Fruit fly (Drosophila melanogaster): ENCODE data around the gene CG13970.

CG13970 gene

dm6 chr2L:20091094-20091679, 12.8 kb downstream of the CG13970 start, which contains the start of the genes CG10747 and Pyroxd1:
TSS of gene CG10747 (minus strand) at chr2L:20091348.
TSS of gene Pyroxd1 (plus strand) at chr2L:20091435.
- TF ChIP-seq kay (GFP tag; ENCODE audit: borderline replicate concordance): no peak
- peak; percentile 95 for TF ChIP-seq CG14711 (tag; optimal IDR thresholded peaks at IDR 0.05)
- TF ChIP-seq cic (GFP tag; optimal IDR thresholded peaks at IDR 0.05): peak; percentile 90
- peak; percentile 97 for TF ChIP-seq Clk (GFP tag; optimal IDR thresholded peaks at IDR 0.05)
- peak; percentile 90 for TF ChIP-seq tj (GFP tag; optimal IDR thresholded peaks at IDR 0.05)
- peak; percentile 99 for TF ChIP-seq bab1 (GFP tag; optimal IDR thresholded peaks at IDR 0.05)
- TF ChIP-seq cnc (optimal IDR thresholded peaks at IDR 0.05): no peak
- TF ChIP-seq CG11617 (GFP tag; optimal IDR thresholded peaks at IDR 0.05): peak; percentile 99
- TF ChIP-seq CG7045 (GFP tag; optimal IDR thresholded peaks at IDR 0.05): peak; percentile 98
- TF ChIP-seq CG7101 (tag; optimal IDR thresholded peaks at IDR 0.05): peak; percentile 98
- TF ChIP-seq Mnt (GFP tag; optimal IDR thresholded peaks at IDR 0.05): peak; percentile 95
- TF ChIP-seq toe (GFP tag; optimal IDR thresholded peaks at IDR 0.05): peak; percentile 99
- peak; percentile 98 for TF ChIP-seq Crg-1 (GFP tag; optimal IDR thresholded peaks at IDR 0.05)
- peak; percentile 99 for TF ChIP-seq CG12768 (GFP tag; optimal IDR thresholded peaks at IDR 0.05)
- peak; percentile 92 for TF ChIP-seq pad (GFP tag; optimal IDR thresholded peaks at IDR 0.05)
- TF ChIP-seq Hr96 (GFP tag; optimal IDR thresholded peaks at IDR 0.05): peak; percentile 98
- TF ChIP-seq CG1620 (GFP tag; optimal IDR thresholded peaks at IDR 0.05): peak; percentile 98
- TF ChIP-seq ovo (GFP tag; optimal IDR thresholded peaks at IDR 0.05): peak; percentile 98
- peak; percentile 99 for TF ChIP-seq CG5204 (GFP tag; optimal IDR thresholded peaks at IDR 0.05)
- TF ChIP-seq CG33017 (tag; optimal IDR thresholded peaks at IDR 0.05): peak; percentile 98

- TF ChIP-seq kay (GFP tag; ENCODE audit: borderline replicate concordance) (no peak), toe (GFP tag; optimal IDR thresholded peaks at IDR 0.05) (peak; percentile 29), Crg-1 (GFP tag; optimal IDR thresholded peaks at IDR 0.05) (peak; percentile 62), CG12768 (GFP tag; optimal IDR thresholded peaks at IDR 0.05) (peak; percentile 92), CG33017 (tag; optimal IDR thresholded peaks at IDR 0.05) (peak; percentile 94), cnc (optimal IDR thresholded peaks at IDR 0.05) (no peak), Hr96 (GFP tag; optimal IDR thresholded peaks at IDR 0.05) (peak; percentile 76), CG1620 (GFP tag; optimal IDR thresholded peaks at IDR 0.05) (peak; percentile 30), cic (GFP tag; optimal IDR thresholded peaks at IDR 0.05) (peak; percentile 95), ovo (GFP tag; optimal IDR thresholded peaks at IDR 0.05) (peak; percentile 76), CG7045 (GFP tag; optimal IDR thresholded peaks at IDR 0.05) (peak; percentile 67), tj (GFP tag; optimal IDR thresholded peaks at IDR 0.05) (peak; percentile 77), pad (GFP tag; optimal IDR thresholded peaks at IDR 0.05) (peak; percentile 61), Mnt (GFP tag; optimal IDR thresholded peaks at IDR 0.05) (peak; percentile 89), CG5204 (GFP tag; optimal IDR thresholded peaks at IDR 0.05) (peak; percentile 86), CG14711 (tag; optimal IDR thresholded peaks at IDR 0.05) (peak; percentile 90), bab1 (GFP tag; optimal IDR thresholded peaks at IDR 0.05) (peak; percentile 31), Clk (GFP tag; optimal IDR thresholded peaks at IDR 0.05) (peak; percentile 65), CG7101 (tag; optimal IDR thresholded peaks at IDR 0.05) (peak; percentile 93), CG11617 (GFP tag; optimal IDR thresholded peaks at IDR 0.05) (peak; percentile 90)
These were observed 17.5 kb downstream of the CG13970 start for dm6 chr2L:20086295-20087096.

dm6 chr2L:20084785-20085555, 19.0 kb downstream of the CG13970 start, which contains the start of gene fok:
TSS of gene fok (minus strand) at chr2L:20085070.
- TF ChIP-seq CG33017 (tag; optimal IDR thresholded peaks at IDR 0.05) (peak; percentile 98), Clk (GFP tag; optimal IDR thresholded peaks at IDR 0.05) (peak; percentile 96), bab1 (GFP tag; optimal IDR thresholded peaks at IDR 0.05) (peak; percentile 97), cic (GFP tag; optimal IDR thresholded peaks at IDR 0.05) (peak; percentile 98), CG7045 (GFP tag; optimal IDR thresholded peaks at IDR 0.05) (peak; percentile 98), CG5204 (GFP tag; optimal IDR thresholded peaks at IDR 0.05) (peak; percentile 98), CG14711 (tag; optimal IDR thresholded peaks at IDR 0.05) (peak; percentile 91), tj (GFP tag; optimal IDR thresholded peaks at IDR 0.05) (peak; percentile 91), Crg-1 (GFP tag; optimal IDR thresholded peaks at IDR 0.05) (peak; percentile 92), ovo (GFP tag; optimal IDR thresholded peaks at IDR 0.05) (peak; percentile 95), pad (GFP tag; optimal IDR thresholded peaks at IDR 0.05) (peak; percentile 93), Hr96 (GFP tag; optimal IDR thresholded peaks at IDR 0.05) (peak; percentile 98), kay (GFP tag; ENCODE audit: borderline replicate concordance) (peak; percentile 99), cnc (optimal IDR thresholded peaks at IDR 0.05) (no peak), CG12768 (GFP tag; optimal IDR thresholded peaks at IDR 0.05) (peak; percentile 98), CG7101 (tag; optimal IDR thresholded peaks at IDR 0.05) (peak; percentile 98), Mnt (GFP tag; optimal IDR thresholded peaks at IDR 0.05) (peak; percentile 96), toe (GFP tag; optimal IDR thresholded peaks at IDR 0.05) (peak; percentile 98), CG1620 (GFP tag; optimal IDR thresholded peaks at IDR 0.05) (peak; percentile 92), CG11617 (GFP tag; optimal IDR thresholded peaks at IDR 0.05) (peak; percentile 98)

dm6 chr2L:20084068-20084651, 19.8 kb downstream of the CG13970 start:
- TF ChIP-seq kay (GFP tag; ENCODE audit: borderline replicate concordance) (no peak), Clk (GFP tag; optimal IDR thresholded peaks at IDR 0.05) (no peak), CG5204 (GFP tag; optimal IDR thresholded peaks at IDR 0.05) (no peak), pad (GFP tag; optimal IDR thresholded peaks at IDR 0.05) (peak; percentile 42), ovo (GFP tag; optimal IDR thresholded peaks at IDR 0.05) (no peak), CG1620 (GFP tag; optimal IDR thresholded peaks at IDR 0.05) (no peak), Mnt (GFP tag; optimal IDR thresholded peaks at IDR 0.05) (peak; percentile 67)

Measured in whole organism, adult.